Fruit fly (Drosophila melanogaster) S2 (cell line): ENCODE data around the gene RpS21.

Experiments
- CG8478 ChIP-seq: fragments of >200 bp; optimal IDR thresholded peaks from 2 replicates; lab custom pipeline; 2018
- CTCF ChIP-seq, 2 experiments: fragments of >200 bp; optimal IDR thresholded peaks; 2 replicates each; lab custom pipeline; 2018

- TF ChIP-seq CG8478: no peak
- TF ChIP-seq CTCF (optimal IDR thresholded peaks at IDR 0.05; lab: Kevin White, UChicago): no peak
Measured at dm6 chr2L:2857862-2858734, 2.2 kb downstream of the RpS21 start.
